Worm (Caenorhabditis elegans) whole organism, L1 larva: Measurements from ENCODE around the gene F21C10.11.

Experiments used
- aly-2 ChIP-seq: fragments of 150-350 bp; optimal IDR thresholded peaks from 2 replicates; lab custom pipeline; 2014; ENCODE audit warnings: missing biosample characterization, missing genetic modification characterization
- blmp-1 ChIP-seq: fragments of 150-350 bp; optimal IDR thresholded peaks from 2 replicates; lab custom pipeline; 2014; ENCODE audit warnings: missing biosample characterization, missing genetic modification characterization
- ceh-63 ChIP-seq: fragments of 200-800 bp; sonication (Bioruptor generic); optimal IDR thresholded peaks from 2 replicates; lab custom pipeline; 2018; ENCODE audit warnings: mild to moderate bottlenecking, missing genetic modification characterization, missing compliant biosample characterization
- ceh-88 ChIP-seq: fragments of 200-800 bp; sonication (Bioruptor generic); IDR thresholded peaks from 2 replicates; pipeline ENCODE4 v1.3.6; 2022; ENCODE audit warnings: missing genetic modification characterization, missing compliant biosample characterization
- egl-13 ChIP-seq: sonication (generic microtip); optimal IDR thresholded peaks from 2 replicates; lab custom pipeline; 2016; ENCODE audit warnings: missing genotype, missing genetic modification reagents, missing genetic modification characterization, missing compliant biosample characterization
- elt-2 ChIP-seq: sonication (generic microtip); optimal IDR thresholded peaks from 2 replicates; lab custom pipeline; 2016; ENCODE audit warnings: missing genetic modification characterization, mild to moderate bottlenecking, inconsistent platforms, missing compliant biosample characterization, missing genetic modification reagents
- hpl-2 ChIP-seq: fragments of 150-350 bp; optimal IDR thresholded peaks from 2 replicates; lab custom pipeline; 2014; ENCODE audit warnings: missing biosample characterization, missing genetic modification reagents, missing genetic modification characterization
- isw-1 ChIP-seq: fragments of 200-800 bp; sonication (Bioruptor generic); IDR thresholded peaks from 2 replicates; pipeline ENCODE4 v1.3.6; 2022; ENCODE audit warnings: missing genetic modification characterization, missing compliant biosample characterization
- lin-14 ChIP-seq: fragments of 200-800 bp; sonication (Bioruptor generic); optimal IDR thresholded peaks from 2 replicates; lab custom pipeline; 2018; ENCODE audit warnings: mild to moderate bottlenecking, missing genetic modification characterization, moderate library complexity, missing compliant biosample characterization
- mab-9 ChIP-seq: fragments of 200-800 bp; sonication (Bioruptor generic); IDR thresholded peaks from 2 replicates; pipeline ENCODE4 v1.3.6; 2022; ENCODE audit warnings: missing genetic modification reagents, missing genetic modification characterization, missing compliant biosample characterization
- mdl-1 ChIP-seq, 2 experiments: fragments of 150-350 bp; optimal IDR thresholded peaks; 2 replicates each; lab custom pipeline; 2014 to 2017; ENCODE audit warnings: missing biosample characterization in 2 of 2, missing genetic modification characterization in 2 of 2, inconsistent platforms in 1 of 2
- nhr-47 ChIP-seq: sonication (generic microtip); optimal IDR thresholded peaks from 2 replicates; lab custom pipeline; 2016; ENCODE audit warnings: mild to moderate bottlenecking, missing genetic modification characterization, moderate library complexity, missing compliant biosample characterization
- nhr-84 ChIP-seq: sonication (generic microtip); optimal IDR thresholded peaks from 2 replicates; lab custom pipeline; 2017; ENCODE audit warnings: missing biosample characterization, missing genetic modification characterization
- nhr-85 ChIP-seq: sonication (generic microtip); peaks from one replicate; lab custom pipeline; 2016; ENCODE audit warnings: missing genetic modification characterization, inconsistent platforms, missing compliant biosample characterization
- nhr-90 ChIP-seq: sonication (generic microtip); optimal IDR thresholded peaks from 2 replicates; lab custom pipeline; 2016; ENCODE audit warnings: mild to moderate bottlenecking, missing genetic modification characterization, missing compliant biosample characterization; ENCODE audit not compliant: poor library complexity
- pag-3 ChIP-seq: sonication (generic microtip); optimal IDR thresholded peaks from 2 replicates; lab custom pipeline; 2017; ENCODE audit warnings: missing genetic modification characterization, mild to moderate bottlenecking, missing compliant biosample characterization, antibody characterized with exemption, borderline replicate concordance; ENCODE audit not compliant: insufficient read depth
- pax-3 ChIP-seq: fragments of 200-800 bp; sonication (Bioruptor generic); optimal IDR thresholded peaks from 2 replicates; lab custom pipeline; 2018; ENCODE audit warnings: mild to moderate bottlenecking, missing genetic modification characterization, moderate library complexity, missing compliant biosample characterization
- pqm-1 ChIP-seq: sonication (generic microtip); optimal IDR thresholded peaks from 3 replicates; lab custom pipeline; 2017; ENCODE audit warnings: missing biosample characterization, missing genetic modification characterization
- unc-62 ChIP-seq: fragments of 150-350 bp; optimal IDR thresholded peaks from 2 replicates; lab custom pipeline; 2014; ENCODE audit warnings: missing biosample characterization, missing genetic modification reagents, missing genetic modification characterization
- unc-98 ChIP-seq: fragments of 200-800 bp; sonication (Bioruptor generic); IDR thresholded peaks from 2 replicates; pipeline ENCODE4 v1.3.6; 2022; ENCODE audit warnings: missing genetic modification characterization, missing compliant biosample characterization
- ztf-11 ChIP-seq, 2 experiments: sonication (generic microtip); optimal IDR thresholded peaks; 2 replicates each; lab custom pipeline; 2016 to 2017; ENCODE audit warnings: missing genetic modification characterization in 2 of 2, missing biosample characterization in 1 of 2, missing compliant biosample characterization in 1 of 2
- ztf-4 ChIP-seq: fragments of 150-350 bp; optimal IDR thresholded peaks from 2 replicates; lab custom pipeline; 2014; ENCODE audit warnings: missing biosample characterization, missing genetic modification characterization

Gene F21C10.11

DNA sequence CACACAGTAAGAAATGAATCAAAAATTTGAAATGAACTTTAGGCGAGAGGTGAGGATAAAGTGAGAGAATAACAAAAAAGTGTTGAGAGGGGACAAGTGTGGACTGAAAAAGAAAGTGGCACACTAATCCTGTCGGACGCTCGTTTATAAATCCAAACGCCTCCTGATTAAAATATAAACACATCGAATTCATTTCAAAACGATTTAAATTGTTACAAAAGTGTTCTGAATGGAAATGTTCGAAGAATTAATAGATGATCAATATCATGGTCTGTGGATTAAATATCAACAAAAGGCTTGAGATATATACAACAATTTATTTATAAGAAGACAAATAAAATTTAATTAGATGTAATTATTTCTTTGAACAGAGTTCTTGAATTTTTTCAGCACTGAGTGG, 44.8 kb downstream of the F21C10.11 start, which contains the start of gene B0222.11:
TSS of gene B0222.11 (minus strand) at position 101 of the 400 bp plus-strand sequence.
- TF ChIP-seq hpl-2 (no peak), mdl-1 (tag; optimal IDR thresholded peaks at IDR 0.05; lab: Kevin White, UChicago) (no peak), ceh-88 (GFP tag; lab: Robert Waterston, UW) (no peak), ztf-11 (tag; optimal IDR thresholded peaks at IDR 0.05; lab: Kevin White, UChicago) (no peak), unc-62 (no peak), pqm-1 (tag; lab: Kevin White, UChicago) (no peak), nhr-90 (tag; lab: Kevin White, UChicago) (no peak), lin-14 (GFP tag; lab: Kevin White, UChicago) (no peak), egl-13 (tag; lab: Kevin White, UChicago) (no peak), isw-1 (GFP tag; lab: Robert Waterston, UW) (no peak), pag-3 (no peak), aly-2 (tag; lab: Kevin White, UChicago) (no peak), nhr-84 (tag; lab: Kevin White, UChicago) (no peak), pax-3 (tag; lab: Kevin White, UChicago) (no peak), unc-98 (GFP tag; lab: Robert Waterston, UW) (no peak), nhr-47 (tag; lab: Kevin White, UChicago) (no peak), ceh-63 (no peak), mab-9 (GFP tag; lab: Robert Waterston, UW) (no peak)

DNA sequence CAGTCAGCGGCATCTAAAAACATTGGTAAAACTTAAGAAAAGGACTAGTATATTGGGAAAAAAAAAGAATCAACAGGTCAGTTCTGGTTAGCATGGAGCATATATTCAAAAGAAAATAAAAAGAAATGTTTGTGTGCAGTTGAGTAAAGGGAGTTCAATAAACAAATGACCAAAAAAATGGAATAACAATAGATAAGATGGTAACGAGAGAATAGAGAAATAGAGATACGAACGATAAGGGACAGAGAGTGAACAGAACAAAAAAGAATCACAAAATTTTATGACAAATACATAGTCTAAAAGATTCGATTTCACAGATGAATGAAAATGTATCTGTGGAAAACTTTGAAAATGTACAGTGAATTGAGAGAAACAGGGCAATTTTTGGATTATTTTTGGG, 49.7 kb downstream of the F21C10.11 start, which contains the start of gene gad-3:
TSS of gene gad-3 (minus strand) at position 17 of the 400 bp plus-strand sequence.
- TF ChIP-seq elt-2 (tag; lab: Kevin White, UChicago) (peak; percentile 52), ztf-4 (tag; lab: Kevin White, UChicago) (no peak), lin-14 (GFP tag; lab: Kevin White, UChicago) (peak; percentile 41), blmp-1 (tag; lab: Kevin White, UChicago) (peak; percentile 7), nhr-47 (tag; lab: Kevin White, UChicago) (no peak), nhr-85 (tag; lab: Kevin White, UChicago) (peak; percentile 41)
